Worm (Caenorhabditis elegans): ENCODE data around the gene spp-16.

The spp-16 gene

DNA sequence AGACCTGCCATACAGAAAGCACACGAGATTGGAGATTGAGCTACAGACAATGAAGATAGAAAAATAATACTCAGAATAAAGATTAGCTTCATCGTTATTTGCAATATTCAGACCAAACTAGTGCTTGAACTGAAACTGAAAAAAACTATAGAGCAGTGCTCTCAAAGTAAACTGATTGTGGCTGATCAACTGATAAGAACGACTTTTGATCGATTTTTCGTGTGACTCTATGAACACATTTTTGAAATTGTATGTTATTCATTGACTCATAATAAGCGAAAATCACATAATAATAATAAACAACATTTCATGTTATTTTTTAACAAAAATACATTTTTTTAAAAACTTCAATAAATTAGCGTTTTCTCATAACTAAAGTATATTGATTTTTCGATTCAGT, at the start of gene spp-16:
spp-16 (minus strand) TSS at position 179 of the 400 bp plus-strand sequence.
- TF ChIP-seq unc-62 (GFP tag; optimal IDR thresholded peaks at IDR 0.05): no peak

DNA sequence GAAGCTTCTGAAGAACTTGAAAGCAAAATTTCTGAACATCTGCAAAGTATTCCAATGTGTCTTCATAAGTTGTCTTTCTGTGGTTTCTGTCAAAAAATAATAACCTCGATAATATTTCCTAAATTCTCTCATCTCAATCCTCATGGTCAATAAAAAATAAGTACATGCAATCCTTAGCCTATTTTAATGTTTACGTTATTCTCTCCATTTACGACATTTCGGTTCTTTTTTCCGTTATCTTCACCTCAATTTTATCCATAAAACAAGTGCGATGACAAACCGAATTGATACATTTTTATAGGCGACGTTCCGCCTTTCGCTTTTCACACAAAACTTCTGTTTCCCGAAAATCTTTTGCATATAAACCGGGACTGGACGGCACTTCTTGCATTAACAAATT, 48.4 kb upstream of the spp-16 start, which contains the start of gene col-153:
col-153 (plus strand) TSS at position 301 of the 400 bp plus-strand sequence.
- no peak for TF ChIP-seq unc-62 (GFP tag; optimal IDR thresholded peaks at IDR 0.05)

DNA sequence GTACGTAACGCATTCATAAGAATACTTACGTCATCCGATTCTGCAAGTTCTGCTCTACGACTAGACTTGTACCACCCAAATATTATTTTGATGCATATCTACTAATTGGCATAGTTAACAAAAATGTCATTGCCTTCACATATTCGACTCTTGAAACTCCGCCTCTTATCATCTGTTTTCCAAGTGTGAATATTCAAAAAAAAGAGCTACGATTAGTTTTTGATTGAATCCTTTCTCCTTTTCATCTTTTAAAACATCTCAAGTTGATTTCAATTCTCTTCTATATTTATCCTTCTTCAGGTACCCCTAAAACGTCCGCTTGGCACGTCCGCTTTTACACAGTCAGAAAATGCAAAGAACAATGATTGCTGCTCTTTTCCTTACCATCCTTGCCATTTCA, 46.8 kb upstream of the spp-16 start, which contains the start of gene F17C11.2:
F17C11.2 (plus strand) TSS at position 301 of the 400 bp plus-strand sequence.
- no peak for TF ChIP-seq unc-62 (GFP tag; optimal IDR thresholded peaks at IDR 0.05)

DNA sequence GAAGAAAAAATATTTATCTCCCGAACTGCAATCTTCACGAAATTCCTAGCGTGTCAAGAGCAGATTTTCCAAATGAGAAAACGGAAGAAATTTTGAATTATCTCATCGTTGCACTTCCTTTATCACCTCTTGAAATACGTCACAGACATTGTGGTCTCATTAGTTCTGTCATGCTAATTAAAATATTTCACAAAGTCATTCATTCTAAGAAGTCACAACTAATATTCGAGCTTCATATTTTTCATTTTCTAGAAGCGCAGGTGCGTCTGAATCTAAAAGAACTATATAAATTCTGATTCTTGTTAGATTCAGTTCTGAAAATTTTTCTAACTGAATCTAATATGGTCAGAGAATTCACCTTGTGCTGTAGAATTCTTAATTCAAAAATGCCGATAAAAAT, 46.1 kb upstream of the spp-16 start:
- TF ChIP-seq unc-62 (GFP tag; optimal IDR thresholded peaks at IDR 0.05): no peak

DNA sequence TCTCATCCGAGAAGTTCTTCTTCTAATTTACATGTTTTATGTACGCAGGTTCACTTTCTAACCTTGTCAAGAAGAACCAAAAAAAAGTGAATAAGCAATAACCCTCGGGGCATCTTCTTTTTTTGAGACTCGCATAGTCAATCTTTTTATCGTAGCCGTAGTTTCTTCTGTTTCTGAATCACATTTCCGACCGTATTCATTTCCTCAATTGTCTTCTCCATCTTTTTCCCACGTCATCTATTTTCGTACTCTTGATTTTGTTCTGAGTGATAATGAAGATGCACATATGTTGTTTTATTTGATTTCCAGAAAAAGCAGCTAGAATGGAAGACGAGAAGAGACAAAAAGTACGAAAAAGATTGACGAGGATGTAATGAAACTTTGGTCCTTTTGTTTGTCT, 43.8 kb upstream of the spp-16 start:
- no peak for TF ChIP-seq unc-62 (GFP tag; optimal IDR thresholded peaks at IDR 0.05)

DNA sequence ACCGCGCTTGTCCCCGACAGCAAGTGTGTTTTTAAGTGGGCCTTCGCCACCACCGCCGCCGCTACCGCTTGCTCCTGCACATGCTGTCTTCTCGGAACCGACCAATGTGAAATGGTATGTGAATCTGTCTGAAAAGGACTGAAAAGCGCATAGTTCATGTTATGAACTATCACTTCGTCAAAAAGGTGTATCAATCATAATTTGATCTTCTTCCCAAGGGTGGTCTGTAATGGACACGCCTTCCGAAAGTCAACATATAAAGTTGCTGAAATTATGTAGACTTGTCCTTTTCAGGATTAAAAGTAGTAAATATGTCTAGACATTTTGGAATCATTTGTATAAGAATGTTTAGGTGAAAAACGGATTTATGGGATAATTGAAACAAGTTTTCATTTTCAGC, 41.1 kb upstream of the spp-16 start, which contains the start of gene zip-9:
zip-9 (plus strand) TSS at position 301 of the 400 bp plus-strand sequence.
- no peak for TF ChIP-seq unc-62 (GFP tag; optimal IDR thresholded peaks at IDR 0.05)

DNA sequence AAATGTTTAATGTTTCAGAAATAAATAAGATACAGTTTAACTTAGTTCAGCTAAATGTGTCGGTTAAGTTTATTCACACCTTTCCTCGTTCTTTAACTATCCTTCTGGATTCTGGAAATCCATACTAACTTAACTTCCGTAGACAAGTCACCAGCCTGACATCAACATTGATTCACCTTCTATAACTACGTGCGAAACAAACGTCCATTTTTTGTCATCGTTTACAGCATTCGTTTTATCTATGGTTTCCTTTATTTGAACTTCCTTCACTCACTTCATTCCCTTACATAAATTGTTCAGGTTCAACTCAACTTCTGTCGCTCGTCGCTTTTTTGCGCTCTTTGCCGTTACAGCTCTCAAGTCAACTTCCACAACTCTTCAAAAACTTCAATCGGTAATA, 40.0 kb upstream of the spp-16 start, which contains the start of gene F17C11.26:
F17C11.26 (plus strand) TSS at position 301 of the 400 bp plus-strand sequence.
- no peak for TF ChIP-seq unc-62 (GFP tag; optimal IDR thresholded peaks at IDR 0.05)

DNA sequence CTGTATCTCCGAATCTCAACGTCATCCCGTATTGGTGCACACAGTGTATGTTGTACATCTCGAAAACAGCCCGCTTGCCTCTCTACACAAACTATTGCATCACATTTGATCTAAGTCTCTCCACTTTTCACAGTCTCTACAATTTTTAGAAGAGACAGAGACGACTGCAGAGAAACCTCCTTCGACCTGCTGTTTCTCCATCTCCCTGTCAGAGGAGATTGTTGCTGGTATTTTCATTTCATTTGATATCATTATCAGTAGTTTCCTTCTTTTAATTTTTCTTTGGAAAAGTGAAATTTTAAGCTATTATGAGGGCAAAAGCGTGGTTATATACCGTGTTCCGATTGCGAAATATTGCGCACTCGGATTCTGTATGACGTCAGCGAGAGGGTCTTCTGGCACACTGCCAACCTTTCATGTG, 39.5 kb upstream of the spp-16 start:
- TF ChIP-seq unc-62 (GFP tag; optimal IDR thresholded peaks at IDR 0.05): no peak

DNA sequence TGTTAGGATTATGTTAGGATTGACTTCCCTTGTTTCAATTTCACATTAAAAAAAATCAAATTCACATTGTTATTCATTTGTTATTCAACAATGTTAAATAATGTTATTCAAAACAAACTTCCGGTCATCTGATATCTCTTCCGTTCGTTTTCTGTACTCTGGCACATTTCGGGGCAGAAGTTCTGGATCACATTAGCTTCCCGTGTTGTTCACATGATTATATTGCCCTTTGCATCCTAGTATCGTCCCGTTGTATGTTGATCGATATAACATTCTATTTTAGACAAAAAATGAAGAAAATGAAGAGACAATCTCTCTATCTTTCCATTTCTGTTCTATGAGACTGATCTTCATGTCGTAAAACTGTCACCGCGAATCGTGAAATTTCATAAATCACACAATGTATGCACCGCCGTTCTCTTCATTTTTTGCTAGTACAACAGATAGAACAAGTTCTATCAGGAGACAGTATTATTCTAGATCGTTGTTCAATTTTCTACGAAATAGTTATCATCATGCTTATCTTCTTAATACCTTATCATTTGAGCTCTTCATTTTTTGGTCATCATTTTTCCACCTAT, 39.0 kb upstream of the spp-16 start:
- TF ChIP-seq unc-62 (GFP tag; optimal IDR thresholded peaks at IDR 0.05): no peak

DNA sequence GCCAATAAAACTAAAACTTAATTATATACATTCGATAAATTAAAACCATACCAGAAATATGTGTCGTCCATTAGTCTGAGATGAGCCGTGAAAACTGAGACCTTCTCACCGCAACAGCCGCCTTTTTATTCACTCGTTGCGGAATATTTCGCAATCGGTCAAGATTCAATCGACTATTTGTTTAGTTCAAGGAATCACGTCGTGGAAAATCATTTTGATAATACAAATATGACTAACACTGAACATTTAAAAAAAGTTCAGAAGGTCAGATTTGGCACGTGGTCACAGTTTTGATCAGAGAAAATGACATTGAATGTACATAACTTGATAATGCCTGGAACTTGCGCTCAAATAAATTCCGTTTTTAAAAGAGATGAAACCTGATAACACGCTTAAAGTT, 37.6 kb upstream of the spp-16 start, which contains the start of gene F17C11.11:
F17C11.11 (minus strand) TSS at position 79 of the 400 bp plus-strand sequence.
- no peak for TF ChIP-seq unc-62 (GFP tag; optimal IDR thresholded peaks at IDR 0.05)

DNA sequence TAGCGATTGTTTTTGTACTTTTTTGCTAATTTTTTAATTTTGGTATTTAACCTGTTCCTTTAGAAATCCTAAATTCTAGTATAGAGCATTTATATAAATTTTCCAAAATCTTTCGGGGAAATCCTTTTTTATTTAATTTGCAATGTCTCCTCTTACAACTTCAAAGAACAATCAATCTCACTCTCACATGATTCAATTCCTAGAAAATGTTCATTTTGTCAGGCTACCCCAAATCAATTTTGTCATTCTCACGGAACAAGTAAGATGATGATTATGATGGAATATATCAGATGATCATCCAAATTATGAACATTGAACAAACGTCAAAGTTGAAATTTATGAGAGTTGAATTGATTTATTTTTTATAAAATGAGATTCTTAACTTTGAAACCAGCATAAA, 36.2 kb upstream of the spp-16 start:
- no peak for TF ChIP-seq unc-62 (GFP tag; optimal IDR thresholded peaks at IDR 0.05)

DNA sequence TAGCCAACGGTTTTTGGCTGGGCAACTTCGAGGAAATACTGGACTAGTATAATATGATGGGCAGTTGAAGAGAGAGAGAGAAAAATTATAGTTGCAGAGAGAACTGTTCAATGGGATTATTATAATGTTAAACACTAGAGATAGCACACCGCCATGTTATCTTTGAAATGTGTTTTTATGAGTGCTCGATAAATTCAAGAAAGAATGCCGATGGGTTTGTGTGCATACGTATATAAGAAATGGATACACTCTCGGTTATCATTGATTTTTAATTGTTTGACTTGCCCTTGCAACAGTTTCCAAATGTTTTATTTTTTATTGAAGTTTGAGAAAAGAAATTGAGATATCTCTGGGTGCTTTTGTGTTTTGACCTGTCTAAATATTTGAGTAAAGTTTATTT, 35.6 kb upstream of the spp-16 start, which contains the start of gene F17C11.12:
F17C11.12 (minus strand) TSS at position 240 of the 400 bp plus-strand sequence.
- no peak for TF ChIP-seq unc-62 (GFP tag; optimal IDR thresholded peaks at IDR 0.05)

DNA sequence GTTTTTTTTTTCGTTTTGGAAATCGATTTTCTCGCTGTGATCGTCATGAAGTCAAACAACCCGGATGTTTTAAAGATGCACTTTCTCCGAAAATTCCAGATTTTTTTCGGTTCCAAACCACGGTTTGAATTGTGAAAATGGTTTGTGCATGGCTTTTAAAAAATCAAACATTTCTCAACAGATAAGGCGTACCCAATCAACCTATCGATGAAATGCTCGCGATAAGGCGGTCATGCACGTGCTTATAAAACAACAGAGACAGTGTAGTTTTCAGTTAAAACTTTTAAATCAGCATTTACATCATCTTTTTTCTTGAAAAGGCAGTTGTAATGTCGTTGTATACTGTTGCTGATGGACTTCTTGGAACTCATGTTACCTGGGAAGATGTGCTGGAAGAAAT, 31.3 kb upstream of the spp-16 start, which contains the start of gene F58B4.5:
F58B4.5 (plus strand) TSS at position 283 of the 400 bp plus-strand sequence.
- TF ChIP-seq unc-62 (GFP tag; optimal IDR thresholded peaks at IDR 0.05): no peak

DNA sequence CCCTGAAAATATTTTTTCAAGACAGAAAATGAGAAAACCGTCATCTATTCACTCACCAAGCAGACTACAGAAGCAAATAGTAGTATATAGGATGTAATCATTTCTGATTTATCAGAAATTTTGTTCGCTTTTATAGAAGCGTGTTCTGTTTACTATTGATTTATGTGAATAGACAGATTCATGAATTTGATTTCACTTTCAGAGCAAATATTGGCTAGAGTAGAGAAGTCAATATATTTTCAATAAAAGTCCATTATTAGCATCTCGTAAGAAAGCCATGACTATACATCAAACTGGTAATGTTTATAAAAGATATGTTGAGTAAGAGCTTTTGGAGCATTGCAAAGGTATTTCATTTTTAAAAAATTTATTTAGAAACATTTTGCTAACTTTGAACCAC, 30.1 kb upstream of the spp-16 start, which contains the start of gene scvp-1:
scvp-1 (minus strand) TSS at position 101 of the 400 bp plus-strand sequence.
- TF ChIP-seq unc-62 (GFP tag; optimal IDR thresholded peaks at IDR 0.05): no peak

DNA sequence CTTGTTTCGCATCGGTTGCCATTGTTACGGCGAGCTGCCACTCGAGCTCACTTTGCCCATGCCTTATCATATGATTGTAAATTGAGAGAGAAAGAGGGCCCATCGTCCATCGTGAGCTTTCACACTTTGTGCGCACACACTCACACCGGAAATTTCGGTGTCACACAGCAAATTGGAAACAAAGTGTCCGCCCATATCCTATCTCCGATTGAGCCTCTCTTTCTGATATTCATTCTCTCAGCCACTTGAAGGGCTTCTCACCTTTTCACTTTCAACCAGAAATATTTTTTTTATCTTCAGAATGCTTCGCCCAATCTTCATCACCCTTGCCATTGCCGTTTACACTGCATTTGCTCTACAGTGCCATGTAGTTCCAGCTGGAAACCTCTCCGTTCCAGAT, 28.4 kb upstream of the spp-16 start, which contains the start of gene F58B4.3:
F58B4.3 (plus strand) TSS at position 301 of the 400 bp plus-strand sequence.
- no peak for TF ChIP-seq unc-62 (GFP tag; optimal IDR thresholded peaks at IDR 0.05)

DNA sequence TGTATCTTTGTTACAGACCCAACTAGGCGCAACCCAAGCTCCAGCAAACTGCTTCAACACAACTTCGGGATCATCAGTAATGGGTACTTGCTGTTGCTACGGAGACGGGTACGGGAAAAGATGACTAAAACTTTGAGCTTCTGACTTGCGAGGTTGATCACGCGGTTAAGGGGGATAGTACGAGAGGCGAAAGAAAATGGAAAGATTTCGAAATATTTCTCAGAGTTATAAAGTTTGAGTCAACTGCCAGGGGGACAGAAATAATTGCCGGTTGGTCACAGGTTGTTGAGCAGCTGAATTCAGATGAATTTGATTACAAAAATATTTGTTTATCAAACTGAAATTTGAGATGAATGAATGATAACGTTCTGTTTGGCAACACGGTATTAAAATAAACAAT, 24.6 kb upstream of the spp-16 start:
- TF ChIP-seq unc-62 (GFP tag; optimal IDR thresholded peaks at IDR 0.05): no peak

DNA sequence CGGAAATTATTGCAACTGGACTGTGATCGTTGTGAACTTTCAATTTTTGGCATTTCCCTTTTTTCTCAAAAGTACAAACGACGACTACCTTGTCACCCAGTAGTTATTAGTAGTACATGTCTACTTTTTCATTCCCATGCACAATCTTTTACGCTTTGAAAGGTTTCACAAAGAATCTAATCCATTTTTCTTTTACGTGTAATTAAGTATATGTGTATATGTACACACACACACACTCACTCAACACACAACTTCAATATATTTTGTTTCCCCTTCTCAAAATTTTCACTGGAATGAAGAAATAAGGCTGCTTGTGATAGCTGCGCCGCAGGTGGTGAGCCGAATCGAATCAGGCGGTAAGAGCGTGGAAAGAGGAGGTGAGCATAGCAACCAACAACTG, 23.6 kb upstream of the spp-16 start, which contains the start of gene F58B4.6:
F58B4.6 (plus strand) TSS at position 301 of the 400 bp plus-strand sequence.
- no peak for TF ChIP-seq unc-62 (GFP tag; optimal IDR thresholded peaks at IDR 0.05)

All from whole organism, dauer.